ENCODE assay signal across 4 fruit fly cellular contexts in genomic region chr3L:14202318-14202717, dm6.
TF ChIP-seq lines count a peak whose summit lies in the region.

No protein-coding gene starts in this region.

- no peak for TF ChIP-seq CTCF in whole organism, embryonic (GFP tag; optimal IDR thresholded peaks at IDR 0.05; lab: Kevin White, UChicago)

TF ChIP-seq in whole organism, embryonic, 481 proteins besides CTCF, POLR2A, EP300 and RAD21:
- peak; percentile 23 for TF ChIP-seq gcm (GFP tag; optimal IDR thresholded peaks at IDR 0.05; lab: Kevin White, UChicago)
- peak; percentile 39 for TF ChIP-seq nom (GFP tag; optimal IDR thresholded peaks at IDR 0.05; lab: Kevin White, UChicago)
- peak; percentile 45 for TF ChIP-seq sd (tag; optimal IDR thresholded peaks at IDR 0.05; lab: Kevin White, UChicago)
- TF ChIP-seq her (GFP tag; optimal IDR thresholded peaks at IDR 0.05; lab: Kevin White, UChicago) = no peak
TF ChIP-seq in whole organism, embryonic: peak in this region for 3.

TF ChIP-seq in whole organism, prepupa, 60 proteins besides CTCF, POLR2A, EP300 and RAD21 (continues in another document):
- TF ChIP-seq CG3032 (tag; optimal IDR thresholded peaks at IDR 0.05; lab: Kevin White, UChicago) (no peak), spab (GFP tag; optimal IDR thresholded peaks at IDR 0.05; lab: Kevin White, UChicago) (no peak), CG11762 (GFP tag; optimal IDR thresholded peaks at IDR 0.05; lab: Kevin White, UChicago; ENCODE audit: insufficient read depth) (no peak), salr (GFP tag; optimal IDR thresholded peaks at IDR 0.05; lab: Kevin White, UChicago) (no peak), fkh (GFP tag; optimal IDR thresholded peaks at IDR 0.05; lab: Kevin White, UChicago) (no peak), Lpt (GFP tag; optimal IDR thresholded peaks at IDR 0.05; lab: Kevin White, UChicago) (no peak), esn (GFP tag; optimal IDR thresholded peaks at IDR 0.05; lab: Kevin White, UChicago) (no peak), lz (GFP tag; optimal IDR thresholded peaks at IDR 0.05; lab: Kevin White, UChicago) (no peak), Gug (GFP tag; IDR thresholded peaks at IDR 0.05; lab: Robert Waterston, UW) (no peak), Eip93F (GFP tag; optimal IDR thresholded peaks at IDR 0.05; lab: Kevin White, UChicago) (no peak), Sox15 (GFP tag; optimal IDR thresholded peaks at IDR 0.05; lab: Kevin White, UChicago) (no peak), Eip78C (GFP tag; lab: Kevin White, UChicago) (peak; percentile 60), CG8632 (GFP tag; optimal IDR thresholded peaks at IDR 0.05; lab: Kevin White, UChicago) (no peak), fd85E (GFP tag; optimal IDR thresholded peaks at IDR 0.05; lab: Kevin White, UChicago) (no peak), dac (GFP tag; optimal IDR thresholded peaks at IDR 0.05; lab: Kevin White, UChicago) (no peak), CG6854 (GFP tag; optimal IDR thresholded peaks at IDR 0.05; lab: Kevin White, UChicago) (peak; percentile 75), CG8319 (GFP tag; optimal IDR thresholded peaks at IDR 0.05; lab: Kevin White, UChicago) (no peak), Eip75B (GFP tag; optimal IDR thresholded peaks at IDR 0.05; lab: Kevin White, UChicago) (peak; percentile 39), CG10631 (GFP tag; optimal IDR thresholded peaks at IDR 0.05; lab: Kevin White, UChicago) (no peak), Met (GFP tag; optimal IDR thresholded peaks at IDR 0.05; lab: Kevin White, UChicago) (no peak), net (GFP tag; optimal IDR thresholded peaks at IDR 0.05; lab: Kevin White, UChicago) (no peak), CG6163 (GFP tag; IDR thresholded peaks at IDR 0.05; lab: Robert Waterston, UW) (0 out of 3 replicates have a peak, but pooled peaks have one; percentile 11), CG1621 (tag; optimal IDR thresholded peaks at IDR 0.05; lab: Kevin White, UChicago) (no peak), CG6276 (GFP tag; optimal IDR thresholded peaks at IDR 0.05; lab: Kevin White, UChicago) (no peak), svp (GFP tag; lab: Kevin White, UChicago) (no peak), CG10669 (GFP tag; optimal IDR thresholded peaks at IDR 0.05; lab: Kevin White, UChicago) (no peak), Smox (GFP tag; optimal IDR thresholded peaks at IDR 0.05; lab: Kevin White, UChicago) (no peak), CG15336 (GFP tag; IDR thresholded peaks at IDR 0.05; lab: Robert Waterston, UW) (no peak), vri (GFP tag; optimal IDR thresholded peaks at IDR 0.05; lab: Kevin White, UChicago) (no peak), eg (GFP tag; IDR thresholded peaks at IDR 0.05; lab: Robert Waterston, UW) (no peak), CG16779 (tag; optimal IDR thresholded peaks at IDR 0.05; lab: Kevin White, UChicago) (no peak)

TF ChIP-seq in whole organism, pupa, 21 proteins besides CTCF, POLR2A, EP300 and RAD21:
- TF ChIP-seq EcR (GFP tag; optimal IDR thresholded peaks at IDR 0.05; lab: Kevin White, UChicago) (peak; percentile 78), CG15710 (tag; optimal IDR thresholded peaks at IDR 0.05; lab: Kevin White, UChicago) (no peak)

TF ChIP-seq in whole organism, wandering third instar larva, 38 proteins besides CTCF, POLR2A, EP300 and RAD21:
- TF ChIP-seq dl (GFP tag; optimal IDR thresholded peaks at IDR 0.05; lab: Kevin White, UChicago; ENCODE audit: insufficient read depth in 1 of 2, partially characterized antibody in 2 of 2) (no peak), Hr78 (GFP tag; optimal IDR thresholded peaks at IDR 0.05; lab: Kevin White, UChicago) (no peak), HLH106 (tag; optimal IDR thresholded peaks at IDR 0.05; lab: Kevin White, UChicago) (no peak), OdsH (GFP tag; optimal IDR thresholded peaks at IDR 0.05; lab: Kevin White, UChicago) (no peak), Abd-B (GFP tag; optimal IDR thresholded peaks at IDR 0.05; lab: Kevin White, UChicago) (no peak), br (GFP tag; optimal IDR thresholded peaks at IDR 0.05; lab: Kevin White, UChicago) (peak; percentile 2), brk (GFP tag; optimal IDR thresholded peaks at IDR 0.05; lab: Kevin White, UChicago) (no peak), Vsx2 (GFP tag; optimal IDR thresholded peaks at IDR 0.05; lab: Kevin White, UChicago; ENCODE audit: partially characterized antibody) (peak; percentile 32), GATAd (GFP tag; optimal IDR thresholded peaks at IDR 0.05; lab: Kevin White, UChicago) (no peak), jim (GFP tag; optimal IDR thresholded peaks at IDR 0.05; lab: Kevin White, UChicago) (no peak), Dif (GFP tag; optimal IDR thresholded peaks at IDR 0.05; lab: Kevin White, UChicago; ENCODE audit: partially characterized antibody) (no peak), fru (GFP tag; optimal IDR thresholded peaks at IDR 0.05; lab: Kevin White, UChicago) (peak; percentile 11), Hnf4 (GFP tag; optimal IDR thresholded peaks at IDR 0.05; lab: Kevin White, UChicago) (no peak), rgr (GFP tag; optimal IDR thresholded peaks at IDR 0.05; lab: Kevin White, UChicago) (no peak), Dfd (GFP tag; optimal IDR thresholded peaks at IDR 0.05; lab: Kevin White, UChicago) (no peak), ey (GFP tag; optimal IDR thresholded peaks at IDR 0.05; lab: Kevin White, UChicago) (no peak), dmrt93B (GFP tag; optimal IDR thresholded peaks at IDR 0.05; lab: Kevin White, UChicago) (no peak), Rel (GFP tag; optimal IDR thresholded peaks at IDR 0.05; lab: Kevin White, UChicago) (no peak), Rel (tag; optimal IDR thresholded peaks at IDR 0.05; lab: Kevin White, UChicago) (no peak), pan (optimal IDR thresholded peaks at IDR 0.05; lab: Kevin White, UChicago) (no peak), usp (GFP tag; optimal IDR thresholded peaks at IDR 0.05; lab: Kevin White, UChicago) (no peak), lola (GFP tag; optimal IDR thresholded peaks at IDR 0.05; lab: Kevin White, UChicago) (no peak), CrebA (GFP tag; optimal IDR thresholded peaks at IDR 0.05; lab: Kevin White, UChicago; ENCODE audit: borderline replicate concordance) (peak; percentile 11), sage (GFP tag; optimal IDR thresholded peaks at IDR 0.05; lab: Kevin White, UChicago) (no peak), dsf (GFP tag; optimal IDR thresholded peaks at IDR 0.05; lab: Kevin White, UChicago; ENCODE audit: borderline replicate concordance) (no peak), woc (GFP tag; optimal IDR thresholded peaks at IDR 0.05; lab: Kevin White, UChicago) (no peak), Mio (GFP tag; optimal IDR thresholded peaks at IDR 0.05; lab: Kevin White, UChicago) (no peak), Jra (GFP tag; optimal IDR thresholded peaks at IDR 0.05; lab: Kevin White, UChicago) (no peak), Myc (optimal IDR thresholded peaks at IDR 0.05; lab: Kevin White, UChicago) (no peak), sv (GFP tag; optimal IDR thresholded peaks at IDR 0.05; lab: Kevin White, UChicago) (no peak), Sp1 (GFP tag; optimal IDR thresholded peaks at IDR 0.05; lab: Kevin White, UChicago) (no peak), N (GFP tag; optimal IDR thresholded peaks at IDR 0.05; lab: Kevin White, UChicago) (no peak), CG9705 (GFP tag; optimal IDR thresholded peaks at IDR 0.05; lab: Kevin White, UChicago) (no peak), psq (GFP tag; optimal IDR thresholded peaks at IDR 0.05; lab: Kevin White, UChicago) (peak; percentile 9), h (GFP tag; optimal IDR thresholded peaks at IDR 0.05; lab: Kevin White, UChicago) (no peak), foxo (GFP tag; optimal IDR thresholded peaks at IDR 0.05; lab: Kevin White, UChicago) (no peak)

Comparison
In these comparisons a context has a peak if more than half of its experiments do, and no peak if none do; other contexts are left out.
1. Of the 7 proteins assayed by ChIP-seq in both whole organism, embryonic and whole organism, prepupa: peak only in whole organism, embryonic: none; only in whole organism, prepupa: Blimp-1, CG6854 and Sox102F; in both: none; in neither: 4.